Fruit fly (Drosophila melanogaster) whole organism, embryonic: ENCODE results near the gene CG31176.
A peak's percentile ranks its signal among the peaks of the same experiment; 100 is the strongest.

Experiments
- Atf-2 ChIP-seq: fragments of 200-800 bp; sonication (Bioruptor generic); optimal IDR thresholded peaks from 2 replicates; lab custom pipeline; 2016; ENCODE audit warnings: missing biosample characterization, missing genetic modification characterization
- B-H2 ChIP-seq: fragments of 200-800 bp; sonication (Bioruptor generic); optimal IDR thresholded peaks from 2 replicates; lab custom pipeline; 2018; ENCODE audit warnings: missing biosample characterization, mild to moderate bottlenecking, missing genetic modification characterization
- CG10209 ChIP-seq: fragments of 200-800 bp; sonication (Bioruptor generic); optimal IDR thresholded peaks from 3 replicates; lab custom pipeline; 2017; ENCODE audit warnings: missing biosample characterization, mild to moderate bottlenecking, missing genetic modification characterization, missing genetic modification reagents
- CG10431 ChIP-seq: fragments of 200-800 bp; sonication (Bioruptor generic); optimal IDR thresholded peaks from 3 replicates; lab custom pipeline; 2018; ENCODE audit warnings: missing biosample characterization, mild to moderate bottlenecking, missing genetic modification characterization
- CG11093 ChIP-seq: fragments of 200-800 bp; sonication (Bioruptor generic); IDR thresholded peaks from 3 replicates; pipeline ENCODE4 v1.3.6; 2022; ENCODE audit warnings: missing biosample characterization, missing genetic modification characterization
- CG11456 ChIP-seq: fragments of 200-800 bp; sonication (Bioruptor generic); IDR thresholded peaks from 3 replicates; pipeline ENCODE4 v1.3.6; 2022; ENCODE audit warnings: missing biosample characterization, missing genetic modification characterization
- CG12071 ChIP-seq: fragments of 200-800 bp; sonication (Bioruptor generic); optimal IDR thresholded peaks from 3 replicates; lab custom pipeline; 2018; ENCODE audit warnings: missing biosample characterization, mild to moderate bottlenecking, missing genetic modification characterization
- CG12104 ChIP-seq: fragments of 200-800 bp; sonication (Bioruptor generic); optimal IDR thresholded peaks from 3 replicates; lab custom pipeline; 2016; ENCODE audit warnings: missing biosample characterization, missing genetic modification characterization
- CG12659 ChIP-seq: fragments of 200-800 bp; sonication (Bioruptor generic); optimal IDR thresholded peaks from 3 replicates; lab custom pipeline; 2017; ENCODE audit warnings: mild to moderate bottlenecking, missing biosample characterization, missing genetic modification reagents, missing genetic modification characterization
- CG15514 ChIP-seq: fragments of 200-800 bp; sonication (Bioruptor generic); optimal IDR thresholded peaks from 3 replicates; lab custom pipeline; 2017; ENCODE audit warnings: missing biosample characterization, missing genetic modification characterization, mild to moderate bottlenecking, moderate library complexity, missing genetic modification reagents
- CG15601 ChIP-seq: fragments of 200-800 bp; sonication (Bioruptor generic); optimal IDR thresholded peaks from 3 replicates; lab custom pipeline; 2019; ENCODE audit warnings: missing biosample characterization, mild to moderate bottlenecking, missing genetic modification characterization, moderate library complexity
- CG17359 ChIP-seq: fragments of 200-800 bp; sonication (Bioruptor generic); optimal IDR thresholded peaks from 3 replicates; lab custom pipeline; 2018; ENCODE audit warnings: missing biosample characterization, mild to moderate bottlenecking, missing genetic modification characterization, moderate library complexity
- CG17912 ChIP-seq: fragments of 200-800 bp; sonication (Bioruptor generic); optimal IDR thresholded peaks from 2 replicates; lab custom pipeline; 2018; ENCODE audit warnings: missing biosample characterization, mild to moderate bottlenecking, missing genetic modification characterization
- CG18011 ChIP-seq: fragments of 200-800 bp; sonication (Bioruptor generic); optimal IDR thresholded peaks from 2 replicates; lab custom pipeline; 2017; ENCODE audit warnings: missing biosample characterization, missing genetic modification characterization, mild to moderate bottlenecking, moderate library complexity, missing genotype
- CG3163 ChIP-seq: fragments of 200-800 bp; sonication (Bioruptor generic); optimal IDR thresholded peaks from 3 replicates; lab custom pipeline; 2016; ENCODE audit warnings: missing biosample characterization, missing genetic modification characterization
- CG3847 ChIP-seq: fragments of 200-800 bp; sonication (Bioruptor generic); IDR thresholded peaks from 2 replicates; pipeline ENCODE4 v1.3.6; 2022; ENCODE audit warnings: missing biosample characterization, missing genetic modification characterization
- CG4282 ChIP-seq: fragments of 200-800 bp; sonication (Bioruptor generic); optimal IDR thresholded peaks from 2 replicates; lab custom pipeline; 2016; ENCODE audit warnings: missing biosample characterization, missing genetic modification characterization
- CG4424 ChIP-seq: fragments of 200-800 bp; sonication (Bioruptor generic); optimal IDR thresholded peaks from 3 replicates; lab custom pipeline; 2016; ENCODE audit warnings: missing biosample characterization, missing genetic modification characterization
- CG4854 ChIP-seq: fragments of 200-800 bp; sonication (Bioruptor generic); optimal IDR thresholded peaks from 2 replicates; lab custom pipeline; 2016; ENCODE audit warnings: missing biosample characterization, missing genetic modification characterization, inconsistent platforms
- CG6813 ChIP-seq: fragments of 200-800 bp; sonication (Bioruptor generic); optimal IDR thresholded peaks from 2 replicates; lab custom pipeline; 2017; ENCODE audit warnings: missing biosample characterization, missing genetic modification characterization, mild to moderate bottlenecking, moderate library complexity, missing genetic modification reagents
- CG7745 ChIP-seq: fragments of 200-800 bp; sonication (Bioruptor generic); optimal IDR thresholded peaks from 2 replicates; lab custom pipeline; 2018; ENCODE audit warnings: missing biosample characterization, mild to moderate bottlenecking, missing genetic modification characterization, moderate library complexity
- CG7928 ChIP-seq: fragments of 200-800 bp; sonication (Bioruptor generic); optimal IDR thresholded peaks from 2 replicates; lab custom pipeline; 2017; ENCODE audit warnings: missing biosample characterization, mild to moderate bottlenecking, missing genetic modification characterization
- Dip2 ChIP-seq: fragments of 200-800 bp; sonication (Bioruptor generic); IDR thresholded peaks from 2 replicates; pipeline ENCODE4 v1.3.6; 2022; ENCODE audit warnings: missing biosample characterization, missing genetic modification characterization
- Drgx ChIP-seq: fragments of 200-800 bp; sonication (Bioruptor generic); IDR thresholded peaks from 2 replicates; pipeline ENCODE4 v1.3.6; 2022; ENCODE audit warnings: missing biosample characterization, missing genetic modification characterization
- Ets97D ChIP-seq: fragments of 200-800 bp; sonication (Bioruptor generic); optimal IDR thresholded peaks from 3 replicates; lab custom pipeline; 2016; ENCODE audit warnings: missing biosample characterization, missing genetic modification characterization
- Fer3 ChIP-seq: fragments of 200-800 bp; sonication (Bioruptor generic); optimal IDR thresholded peaks from 2 replicates; lab custom pipeline; 2018; ENCODE audit warnings: missing biosample characterization, mild to moderate bottlenecking, missing genetic modification characterization, moderate library complexity
- H2.0 ChIP-seq: fragments of 200-800 bp; sonication (Bioruptor generic); IDR thresholded peaks from 2 replicates; pipeline ENCODE4 v1.3.6; 2022; ENCODE audit warnings: missing biosample characterization, missing genetic modification characterization
- Lim3 ChIP-seq: fragments of 200-800 bp; sonication (Bioruptor generic); IDR thresholded peaks from 2 replicates; pipeline ENCODE4 v1.3.6; 2022; ENCODE audit warnings: missing biosample characterization, missing genetic modification characterization
- Med ChIP-seq: fragments of 200-800 bp; sonication (Bioruptor generic); peaks from one replicate; lab custom pipeline; 2016; ENCODE audit warnings: missing biosample characterization, missing genetic modification characterization, mild to moderate bottlenecking, inconsistent platforms, moderate library complexity
- Pdp1 ChIP-seq, 2 experiments: fragments of 200-800 bp; sonication (Bioruptor generic); optimal IDR thresholded peaks; 3 replicates each; lab custom pipeline; 2016; ENCODE audit warnings: missing biosample characterization in 2 of 2, missing genetic modification characterization in 2 of 2, mild to moderate bottlenecking in 1 of 2, moderate library complexity in 1 of 2
- Sox102F ChIP-seq: fragments of 200-800 bp; sonication (Bioruptor generic); optimal IDR thresholded peaks from 2 replicates; lab custom pipeline; 2018; ENCODE audit warnings: missing biosample characterization, mild to moderate bottlenecking, missing genetic modification characterization, moderate library complexity
- Spps ChIP-seq: fragments of 200-800 bp; sonication (Bioruptor generic); optimal IDR thresholded peaks from 2 replicates; lab custom pipeline; 2018; ENCODE audit warnings: missing biosample characterization, mild to moderate bottlenecking, missing genetic modification characterization
- ab ChIP-seq: fragments of 200-800 bp; sonication (Bioruptor generic); optimal IDR thresholded peaks from 2 replicates; lab custom pipeline; 2016; ENCODE audit warnings: missing biosample characterization, missing genetic modification characterization
- al ChIP-seq: fragments of 200-800 bp; sonication (Bioruptor generic); IDR thresholded peaks from 2 replicates; pipeline ENCODE4 v1.3.6; 2022; ENCODE audit warnings: missing biosample characterization, missing genetic modification characterization
- bowl ChIP-seq: fragments of 200-800 bp; sonication (Bioruptor generic); IDR thresholded peaks from 2 replicates; pipeline ENCODE4 v1.3.6; 2022; ENCODE audit warnings: missing biosample characterization, missing genetic modification characterization
- caup ChIP-seq: fragments of 200-800 bp; sonication (Bioruptor generic); optimal IDR thresholded peaks from 3 replicates; lab custom pipeline; 2017; ENCODE audit warnings: missing biosample characterization, mild to moderate bottlenecking, missing genetic modification characterization, moderate library complexity; ENCODE audit not compliant: severe bottlenecking
- exex ChIP-seq: fragments of 200-800 bp; sonication (Bioruptor generic); optimal IDR thresholded peaks from 4 replicates; lab custom pipeline; 2018; ENCODE audit warnings: missing biosample characterization, mild to moderate bottlenecking, missing genetic modification characterization, moderate library complexity
- fu2 ChIP-seq: fragments of 200-800 bp; sonication (Bioruptor generic); optimal IDR thresholded peaks from 2 replicates; lab custom pipeline; 2016; ENCODE audit warnings: missing biosample characterization, missing genetic modification characterization
- gcm ChIP-seq: fragments of 200-800 bp; sonication (Bioruptor generic); optimal IDR thresholded peaks from 2 replicates; lab custom pipeline; 2019; ENCODE audit warnings: missing biosample characterization, mild to moderate bottlenecking, missing genetic modification characterization, moderate library complexity
- gem ChIP-seq: fragments of 200-800 bp; sonication (Bioruptor generic); optimal IDR thresholded peaks from 2 replicates; lab custom pipeline; 2019; ENCODE audit warnings: missing biosample characterization, mild to moderate bottlenecking, missing genetic modification characterization, moderate library complexity
- kah ChIP-seq: fragments of 200-800 bp; sonication (Bioruptor generic); optimal IDR thresholded peaks from 2 replicates; lab custom pipeline; 2018; ENCODE audit warnings: missing biosample characterization, mild to moderate bottlenecking, missing genetic modification characterization
- pfk ChIP-seq: fragments of 200-800 bp; sonication (Bioruptor generic); optimal IDR thresholded peaks from 2 replicates; lab custom pipeline; 2018; ENCODE audit warnings: missing biosample characterization, mild to moderate bottlenecking, missing genetic modification characterization, moderate library complexity
- ro ChIP-seq: fragments of 200-800 bp; sonication (Bioruptor generic); IDR thresholded peaks from 2 replicates; pipeline ENCODE4 v1.3.6; 2022; ENCODE audit warnings: missing biosample characterization, missing genetic modification characterization
- sc ChIP-seq, 3 experiments: fragments of >200 bp in 2 of 3; fragments of 200-800 bp in 1 of 3; sonication (Bioruptor generic) in 1 of 3; optimal IDR thresholded peaks; 2 replicates in 2 of 3; 3 replicates in 1 of 3; lab custom pipeline; 2017; ENCODE audit warnings: mild to moderate bottlenecking in 1 of 3, missing biosample characterization in 1 of 3, missing genetic modification characterization in 1 of 3, missing genetic modification reagents in 1 of 3
- toy ChIP-seq: fragments of 200-800 bp; sonication (Bioruptor generic); IDR thresholded peaks from 2 replicates; pipeline ENCODE4 v1.3.6; 2022; ENCODE audit warnings: missing biosample characterization, missing genetic modification characterization
- vvl ChIP-seq: fragments of 200-800 bp; sonication (Bioruptor generic); IDR thresholded peaks from 2 replicates; pipeline ENCODE4 v1.3.6; 2022; ENCODE audit warnings: missing biosample characterization, missing genetic modification characterization
- wdn ChIP-seq: fragments of 200-800 bp; sonication (Bioruptor generic); IDR thresholded peaks from 2 replicates; pipeline ENCODE4 v1.3.6; 2022; ENCODE audit warnings: missing biosample characterization, missing genetic modification characterization
- wor ChIP-seq: fragments of 200-800 bp; sonication (Bioruptor generic); IDR thresholded peaks from 2 replicates; pipeline ENCODE4 v1.3.6; 2022; ENCODE audit warnings: missing biosample characterization, missing genetic modification characterization

Gene CG31176

dm6 chr3R:21722457-21722856 is 3.0 kb upstream of the CG31176 start:
- TF ChIP-seq toy (GFP tag; lab: Robert Waterston, UW) (no peak), Drgx (GFP tag; lab: Robert Waterston, UW) (0 out of 2 replicates have a peak, but pooled peaks have one; percentile 11), caup (GFP tag; lab: Kevin White, UChicago) (no peak), B-H2 (GFP tag; lab: Kevin White, UChicago) (no peak)

DNA sequence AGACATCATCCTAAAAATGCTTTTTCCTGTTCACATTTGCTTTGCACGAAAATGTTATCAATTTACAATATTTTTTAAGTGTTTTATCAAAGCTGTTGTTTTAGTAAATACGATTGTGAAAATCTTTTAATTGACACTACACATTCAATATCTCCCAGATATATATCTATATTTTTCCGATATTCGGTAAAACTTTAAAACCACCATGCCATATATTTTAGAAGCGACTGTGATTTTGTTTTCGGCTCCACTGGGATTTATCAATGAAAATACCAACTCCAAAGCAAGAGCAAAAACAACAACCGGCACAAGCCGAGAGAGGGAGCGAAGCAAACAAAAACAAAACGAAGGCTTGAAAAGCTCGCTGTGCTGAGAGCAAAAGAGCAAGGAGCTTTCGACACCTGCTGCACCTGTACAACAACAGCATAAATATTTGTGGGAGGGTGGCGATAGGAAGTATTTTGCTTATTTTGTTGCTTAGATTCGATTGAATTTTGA is 523 bp upstream of the CG31176 start:
- TF ChIP-seq sc (optimal IDR thresholded peaks at IDR 0.05; lab: Kevin White, UChicago) (no peak), sc (GFP tag; optimal IDR thresholded peaks at IDR 0.05; lab: Kevin White, UChicago) (no peak), ro (GFP tag; lab: Robert Waterston, UW) (no peak), Sox102F (GFP tag; lab: Kevin White, UChicago) (peak; percentile 63), pfk (GFP tag; lab: Kevin White, UChicago) (no peak), CG18011 (GFP tag; lab: Kevin White, UChicago) (peak; percentile 31), wor (GFP tag; lab: Robert Waterston, UW) (0 out of 2 replicates have a peak, but pooled peaks have one; percentile 39), Fer3 (tag; lab: Kevin White, UChicago) (peak; percentile 28), wdn (GFP tag; lab: Robert Waterston, UW) (no peak), CG6813 (GFP tag; lab: Kevin White, UChicago) (peak; percentile 2), Atf-2 (GFP tag; lab: Kevin White, UChicago) (no peak), CG15514 (GFP tag; lab: Kevin White, UChicago) (peak; percentile 19), CG12659 (GFP tag; lab: Kevin White, UChicago) (peak; percentile 12), CG3847 (peak; percentile 25; the same call in 1 of the 2 replicates), CG12104 (no peak), H2.0 (GFP tag; lab: Robert Waterston, UW) (0 out of 2 replicates have a peak, but pooled peaks have one; percentile 34), bowl (GFP tag; lab: Robert Waterston, UW) (no peak), CG17359 (tag; lab: Kevin White, UChicago) (peak; percentile 57), CG7928 (no peak), CG4854 (peak; percentile 27), fu2 (GFP tag; lab: Kevin White, UChicago) (peak; percentile 21), CG4424 (GFP tag; lab: Kevin White, UChicago) (peak; percentile 26), CG10209 (GFP tag; lab: Kevin White, UChicago) (peak; percentile 42), CG10431 (GFP tag; lab: Kevin White, UChicago) (no peak), exex (tag; lab: Kevin White, UChicago) (no peak), ab (no peak), Med (GFP tag; lab: Kevin White, UChicago) (peak; percentile 77), CG11093 (GFP tag; lab: Robert Waterston, UW) (0 out of 3 replicates have a peak, but pooled peaks have one; percentile 7), CG4282 (no peak), gem (peak; percentile 77), CG17912 (GFP tag; lab: Kevin White, UChicago) (no peak), Lim3 (GFP tag; lab: Robert Waterston, UW) (no peak), CG3163 (GFP tag; lab: Kevin White, UChicago) (no peak), vvl (GFP tag; lab: Robert Waterston, UW) (no peak), kah (GFP tag; lab: Kevin White, UChicago) (no peak), gcm (peak; percentile 38), Spps (no peak), Ets97D (GFP tag; lab: Kevin White, UChicago) (no peak), CG15601 (no peak), CG11456 (GFP tag; lab: Robert Waterston, UW) (no peak), Dip2 (GFP tag; lab: Robert Waterston, UW) (no peak), Pdp1 (GFP tag; optimal IDR thresholded peaks at IDR 0.05; lab: Kevin White, UChicago) (peak; percentile 15 to 16), CG12071 (peak; percentile 16), al (GFP tag; lab: Robert Waterston, UW) (peak; percentile 46; the same call in 1 of the 2 replicates), CG7745 (tag; lab: Kevin White, UChicago) (no peak)
